Worm (Caenorhabditis elegans) whole organism, late embryonic: ENCODE results near the gene cdt-2.

Experiments used
- dmd-4 ChIP-seq: sonication (generic microtip); optimal IDR thresholded peaks from 2 replicates; lab custom pipeline; 2016; ENCODE audit warnings: borderline replicate concordance, missing genetic modification characterization, missing compliant biosample characterization
- fkh-10 ChIP-seq: fragments of 150-350 bp; optimal IDR thresholded peaks from 2 replicates; lab custom pipeline; 2014; ENCODE audit warnings: missing biosample characterization, missing genetic modification reagents, missing genetic modification characterization
- nfya-1 ChIP-seq: sonication (generic microtip); optimal IDR thresholded peaks from 2 replicates; lab custom pipeline; 2017; ENCODE audit warnings: missing genetic modification characterization, mild to moderate bottlenecking, missing compliant biosample characterization, antibody characterized with exemption, moderate library complexity
- pag-3 ChIP-seq: sonication (generic microtip); optimal IDR thresholded peaks from 2 replicates; lab custom pipeline; 2016; ENCODE audit warnings: missing compliant biosample characterization, missing genetic modification characterization, borderline replicate concordance
- pha-4 ChIP-seq: fragments of 150-350 bp; optimal IDR thresholded peaks from 2 replicates; lab custom pipeline; 2018; ENCODE audit warnings: missing biosample characterization, missing genetic modification reagents, missing genetic modification characterization
- unc-55 ChIP-seq: sonication (generic microtip); optimal IDR thresholded peaks from 2 replicates; lab custom pipeline; 2017; ENCODE audit warnings: missing biosample characterization, missing genetic modification reagents, missing genetic modification characterization
- zip-5 ChIP-seq: sonication (generic microtip); optimal IDR thresholded peaks from 2 replicates; lab custom pipeline; 2016; ENCODE audit warnings: missing genetic modification characterization, missing compliant biosample characterization

DNA sequence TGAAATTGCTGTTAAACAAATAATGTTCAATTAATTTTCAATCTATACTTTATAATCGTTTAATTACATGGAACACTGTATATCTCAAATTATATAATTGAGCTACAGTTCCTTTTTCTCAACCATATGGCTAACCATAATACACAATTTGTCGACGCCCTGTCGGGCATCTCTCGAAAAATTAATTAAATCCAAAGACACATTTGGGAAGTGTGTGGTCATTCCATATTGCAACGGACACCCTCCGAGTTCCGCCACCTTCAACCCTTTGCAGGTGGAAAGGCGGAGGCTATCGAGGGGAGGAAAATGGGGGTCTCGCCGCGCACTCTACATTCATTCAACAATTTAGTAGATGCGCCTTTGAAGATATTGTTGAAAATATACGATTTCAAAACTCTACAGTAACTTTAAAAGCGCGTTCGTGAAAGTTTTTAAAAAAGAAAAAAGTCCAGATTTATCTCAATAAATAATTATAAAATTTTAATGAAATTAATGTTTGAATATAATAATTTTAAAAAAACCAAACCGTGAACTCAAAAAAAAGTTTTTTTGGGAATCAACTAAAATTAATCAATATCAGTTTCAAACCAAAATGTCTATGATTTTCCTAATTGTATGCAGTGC, 38.1 kb upstream of the cdt-2 start, which contains the start of gene F14H8.8:
- TF ChIP-seq unc-55 (GFP tag; lab: Kevin White, UChicago) (no peak), fkh-10 (GFP tag; lab: Kevin White, UChicago) (no peak), pag-3 (tag; lab: Kevin White, UChicago) (no peak), zip-5 (tag; lab: Kevin White, UChicago) (no peak), pha-4 (tag; lab: Kevin White, UChicago) (no peak), nfya-1 (tag; lab: Kevin White, UChicago) (no peak), dmd-4 (tag; lab: Kevin White, UChicago) (no peak)
